Worm (Caenorhabditis elegans) whole organism, late embryonic: ENCODE measurements around the gene F37C4.4.

Source experiments
- C08G9.2 ChIP-seq: sonication (generic microtip); optimal IDR thresholded peaks from 2 replicates; lab custom pipeline; 2016; ENCODE audit warnings: mild to moderate bottlenecking, missing genetic modification characterization, moderate library complexity, missing compliant biosample characterization
- C38D4.7 ChIP-seq: fragments of 200-800 bp; sonication (Bioruptor generic); optimal IDR thresholded peaks from 2 replicates; lab custom pipeline; 2018; ENCODE audit warnings: mild to moderate bottlenecking, missing genetic modification characterization, moderate library complexity, missing compliant biosample characterization
- F13H6.1 ChIP-seq: sonication (generic microtip); optimal IDR thresholded peaks from 2 replicates; lab custom pipeline; 2016; ENCODE audit warnings: missing genetic modification characterization, missing compliant biosample characterization
- K09A11.1 ChIP-seq: sonication (generic microtip); optimal IDR thresholded peaks from 2 replicates; lab custom pipeline; 2017; ENCODE audit warnings: antibody characterized with exemption, mild to moderate bottlenecking, missing genetic modification characterization, missing compliant biosample characterization; ENCODE audit not compliant: insufficient read depth
- ama-1 ChIP-seq: fragments of 150-350 bp; optimal IDR thresholded peaks from 2 replicates; lab custom pipeline; 2014
- ceh-14 ChIP-seq: sonication (generic microtip); optimal IDR thresholded peaks from 2 replicates; lab custom pipeline; 2016; ENCODE audit warnings: missing genotype, missing genetic modification characterization, missing compliant biosample characterization
- ceh-19 ChIP-seq: fragments of 200-800 bp; sonication (Bioruptor generic); optimal IDR thresholded peaks from 2 replicates; lab custom pipeline; 2018; ENCODE audit warnings: mild to moderate bottlenecking, missing genetic modification characterization, missing compliant biosample characterization
- ceh-22 ChIP-seq: sonication (generic microtip); optimal IDR thresholded peaks from 2 replicates; lab custom pipeline; 2017; ENCODE audit warnings: missing biosample characterization, missing genetic modification characterization
- ceh-24 ChIP-seq: sonication (generic microtip); optimal IDR thresholded peaks from 2 replicates; lab custom pipeline; 2016; ENCODE audit warnings: mild to moderate bottlenecking, missing genetic modification characterization, missing compliant biosample characterization
- ceh-30 ChIP-seq: fragments of 150-350 bp; optimal IDR thresholded peaks from 2 replicates; lab custom pipeline; 2014; ENCODE audit warnings: missing biosample characterization, missing genetic modification characterization
- ceh-34 ChIP-seq: sonication (generic microtip); optimal IDR thresholded peaks from 2 replicates; lab custom pipeline; 2016; ENCODE audit warnings: mild to moderate bottlenecking, missing genetic modification characterization, missing compliant biosample characterization
- ceh-45 ChIP-seq: fragments of 200-800 bp; sonication (Bioruptor generic); IDR thresholded peaks from 2 replicates; pipeline ENCODE4 v1.3.6; 2022; ENCODE audit warnings: missing genetic modification reagents, missing genetic modification characterization, missing compliant biosample characterization
- ceh-9 ChIP-seq: sonication (generic microtip); optimal IDR thresholded peaks from 2 replicates; lab custom pipeline; 2016; ENCODE audit warnings: mild to moderate bottlenecking, missing genetic modification characterization, inconsistent platforms, missing compliant biosample characterization
- dmd-4 ChIP-seq: sonication (generic microtip); optimal IDR thresholded peaks from 2 replicates; lab custom pipeline; 2016; ENCODE audit warnings: borderline replicate concordance, missing genetic modification characterization, missing compliant biosample characterization
- elt-2 ChIP-seq: sonication (generic microtip); optimal IDR thresholded peaks from 2 replicates; lab custom pipeline; 2016; ENCODE audit warnings: missing genetic modification reagents, missing genetic modification characterization, missing compliant biosample characterization
- elt-4 ChIP-seq: sonication (generic microtip); optimal IDR thresholded peaks from 2 replicates; lab custom pipeline; 2016; ENCODE audit warnings: missing genetic modification characterization, missing compliant biosample characterization
- ets-4 ChIP-seq: sonication (generic microtip); optimal IDR thresholded peaks from 2 replicates; lab custom pipeline; 2016; ENCODE audit warnings: missing genetic modification characterization, missing compliant biosample characterization
- eyg-1 ChIP-seq: sonication (generic microtip); optimal IDR thresholded peaks from 2 replicates; lab custom pipeline; 2016; ENCODE audit warnings: missing genotype, missing genetic modification characterization, missing compliant biosample characterization
- fkh-6 ChIP-seq: sonication (generic microtip); optimal IDR thresholded peaks from 2 replicates; lab custom pipeline; 2016; ENCODE audit warnings: missing genetic modification characterization, missing compliant biosample characterization
- hlh-13 ChIP-seq: fragments of 200-800 bp; sonication (Bioruptor generic); optimal IDR thresholded peaks from 2 replicates; lab custom pipeline; 2018; ENCODE audit warnings: mild to moderate bottlenecking, missing genetic modification characterization, missing compliant biosample characterization
- hlh-15 ChIP-seq: sonication (generic microtip); optimal IDR thresholded peaks from 2 replicates; lab custom pipeline; 2016; ENCODE audit warnings: missing genetic modification characterization, missing compliant biosample characterization
- lim-6 ChIP-seq: sonication (generic microtip); optimal IDR thresholded peaks from 2 replicates; lab custom pipeline; 2016; ENCODE audit warnings: missing genetic modification characterization, missing compliant biosample characterization
- madf-2 ChIP-seq: sonication (generic microtip); optimal IDR thresholded peaks from 2 replicates; lab custom pipeline; 2017; ENCODE audit warnings: missing genetic modification characterization, missing compliant biosample characterization
- mec-3 ChIP-seq: sonication (generic microtip); optimal IDR thresholded peaks from 2 replicates; lab custom pipeline; 2016; ENCODE audit warnings: borderline replicate concordance, missing genetic modification characterization, missing compliant biosample characterization
- nfya-1 ChIP-seq: sonication (generic microtip); optimal IDR thresholded peaks from 2 replicates; lab custom pipeline; 2017; ENCODE audit warnings: missing genetic modification characterization, mild to moderate bottlenecking, missing compliant biosample characterization, antibody characterized with exemption, moderate library complexity
- nhr-11 ChIP-seq: fragments of 150-350 bp; optimal IDR thresholded peaks from 2 replicates; lab custom pipeline; 2014; ENCODE audit warnings: missing biosample characterization, missing genetic modification characterization
- nhr-232 ChIP-seq: sonication (generic microtip); optimal IDR thresholded peaks from 2 replicates; lab custom pipeline; 2016; ENCODE audit warnings: missing genetic modification characterization, missing compliant biosample characterization
- pag-3 ChIP-seq: sonication (generic microtip); optimal IDR thresholded peaks from 2 replicates; lab custom pipeline; 2016; ENCODE audit warnings: missing compliant biosample characterization, missing genetic modification characterization, borderline replicate concordance
- pat-9 ChIP-seq: fragments of 200-800 bp; sonication (Bioruptor generic); optimal IDR thresholded peaks from 2 replicates; lab custom pipeline; 2018; ENCODE audit warnings: mild to moderate bottlenecking, missing genetic modification characterization, moderate library complexity, missing compliant biosample characterization
- pha-2 ChIP-seq: sonication (generic microtip); optimal IDR thresholded peaks from 2 replicates; lab custom pipeline; 2017; ENCODE audit warnings: mild to moderate bottlenecking, missing genetic modification characterization, missing compliant biosample characterization
- pqm-1 ChIP-seq: sonication (generic microtip); optimal IDR thresholded peaks from 2 replicates; lab custom pipeline; 2016; ENCODE audit warnings: missing genetic modification characterization, missing compliant biosample characterization
- rnt-1 ChIP-seq: sonication (generic microtip); optimal IDR thresholded peaks from 2 replicates; lab custom pipeline; 2016; ENCODE audit warnings: missing genetic modification characterization, missing compliant biosample characterization
- sox-2 ChIP-seq: fragments of 200-800 bp; sonication (Bioruptor generic); IDR thresholded peaks from 2 replicates; pipeline ENCODE4 v1.3.6; 2022; ENCODE audit warnings: missing genetic modification reagents, missing genetic modification characterization, missing compliant biosample characterization
- sox-4 ChIP-seq: sonication (generic microtip); optimal IDR thresholded peaks from 2 replicates; lab custom pipeline; 2017; ENCODE audit warnings: mild to moderate bottlenecking, missing genetic modification characterization, inconsistent platforms, missing compliant biosample characterization
- syd-9 ChIP-seq: sonication (generic microtip); optimal IDR thresholded peaks from 2 replicates; lab custom pipeline; 2016; ENCODE audit warnings: mild to moderate bottlenecking, missing genetic modification characterization, moderate library complexity, missing compliant biosample characterization
- tbx-2 ChIP-seq: sonication (generic microtip); optimal IDR thresholded peaks from 2 replicates; lab custom pipeline; 2016; ENCODE audit warnings: missing genetic modification characterization, missing compliant biosample characterization
- tbx-7 ChIP-seq: sonication (generic microtip); optimal IDR thresholded peaks from 2 replicates; lab custom pipeline; 2016; ENCODE audit warnings: missing genotype, missing genetic modification characterization, missing compliant biosample characterization
- ttx-3 ChIP-seq: sonication (generic microtip); optimal IDR thresholded peaks from 2 replicates; lab custom pipeline; 2016; ENCODE audit warnings: missing genetic modification reagents, missing genetic modification characterization, missing compliant biosample characterization
- unc-3 ChIP-seq, 2 experiments: fragments of 200-800 bp in 1 of 2; sonication (Bioruptor generic) in 1 of 2; sonication (generic microtip) in 1 of 2; conservative IDR thresholded peaks in 1 of 2; optimal IDR thresholded peaks in 1 of 2; 2 replicates each; pipeline versions ENCODE4 v1.3.6 to Lab custom; 2016 to 2022; ENCODE audit warnings: missing compliant biosample characterization in 2 of 2, missing genetic modification characterization in 2 of 2, missing genetic modification reagents in 1 of 2
- unc-42 ChIP-seq: sonication (generic microtip); optimal IDR thresholded peaks from 2 replicates; lab custom pipeline; 2016; ENCODE audit warnings: missing genotype, missing genetic modification characterization, missing compliant biosample characterization

The F37C4.4 gene

ce11 chrIV:3867252-3867651 lies at the start of gene F37C4.4:
Gene F37C4.4 (plus strand): TSS chrIV:3867309.
- TF ChIP-seq eyg-1 (tag; lab: Kevin White, UChicago) (no peak), nhr-232 (tag; lab: Kevin White, UChicago) (no peak), ceh-34 (no peak), ceh-9 (no peak), madf-2 (tag; lab: Kevin White, UChicago) (no peak), pag-3 (tag; lab: Kevin White, UChicago) (no peak), ceh-14 (no peak), tbx-7 (tag; lab: Kevin White, UChicago) (no peak), C08G9.2 (tag; lab: Kevin White, UChicago) (no peak), hlh-15 (tag; lab: Kevin White, UChicago) (no peak), lim-6 (tag; lab: Kevin White, UChicago) (no peak), pat-9 (tag; lab: Kevin White, UChicago) (no peak), tbx-2 (tag; lab: Kevin White, UChicago) (no peak), ceh-22 (tag; lab: Kevin White, UChicago) (no peak), sox-4 (tag; lab: Kevin White, UChicago) (no peak), rnt-1 (no peak), syd-9 (no peak)
- TF ChIP-seq, all 69 proteins: peak for 0

ce11 chrIV:3819278-3819777 lies 47.8 kb upstream of the F37C4.4 start, which contains the start of gene bris-1:
Gene bris-1 (minus strand): TSS chrIV:3819328.
- TF ChIP-seq mec-3 (tag; lab: Kevin White, UChicago) (no peak), unc-3 (GFP tag; conservative IDR thresholded peaks at IDR 0.05; lab: Robert Waterston, UW) (no peak), unc-3 (tag; optimal IDR thresholded peaks at IDR 0.05; lab: Kevin White, UChicago) (no peak), pag-3 (tag; lab: Kevin White, UChicago) (no peak), nhr-11 (tag; lab: Kevin White, UChicago) (no peak), elt-4 (tag; lab: Kevin White, UChicago) (no peak), nfya-1 (tag; lab: Kevin White, UChicago) (no peak), ceh-30 (tag; lab: Kevin White, UChicago) (no peak), ceh-24 (tag; lab: Kevin White, UChicago) (no peak), pqm-1 (tag; lab: Kevin White, UChicago) (no peak), ceh-14 (no peak), elt-2 (tag; lab: Kevin White, UChicago) (no peak), C38D4.7 (GFP tag; lab: Kevin White, UChicago) (no peak), C08G9.2 (tag; lab: Kevin White, UChicago) (no peak), ets-4 (no peak), ceh-19 (GFP tag; lab: Kevin White, UChicago) (no peak), pha-2 (tag; lab: Kevin White, UChicago) (no peak), ceh-34 (no peak), ama-1 (lab: Kevin White, UChicago) (no peak)

ce11 chrIV:3820133-3820532 lies 47.0 kb upstream of the F37C4.4 start:
- TF ChIP-seq unc-42 (tag; lab: Kevin White, UChicago) (peak; percentile 58), ceh-22 (tag; lab: Kevin White, UChicago) (no peak)

ce11 chrIV:3821554-3821953 lies 45.6 kb upstream of the F37C4.4 start:
- TF ChIP-seq hlh-13 (GFP tag; lab: Kevin White, UChicago) (no peak), F13H6.1 (no peak), ttx-3 (tag; lab: Kevin White, UChicago) (no peak), C08G9.2 (tag; lab: Kevin White, UChicago) (no peak), ceh-9 (no peak), K09A11.1 (tag; lab: Kevin White, UChicago) (no peak), ceh-45 (GFP tag; lab: Robert Waterston, UW) (no peak), syd-9 (no peak), C38D4.7 (GFP tag; lab: Kevin White, UChicago) (no peak), fkh-6 (tag; lab: Kevin White, UChicago) (no peak), dmd-4 (no peak), sox-2 (GFP tag; lab: Robert Waterston, UW) (no peak), nfya-1 (tag; lab: Kevin White, UChicago) (no peak)
